Fruit fly (Drosophila melanogaster): ENCODE measurements around the gene tal-3A.
A peak's percentile ranks its signal among the peaks of the same experiment; 100 is the strongest.

Gene tal-3A

DNA sequence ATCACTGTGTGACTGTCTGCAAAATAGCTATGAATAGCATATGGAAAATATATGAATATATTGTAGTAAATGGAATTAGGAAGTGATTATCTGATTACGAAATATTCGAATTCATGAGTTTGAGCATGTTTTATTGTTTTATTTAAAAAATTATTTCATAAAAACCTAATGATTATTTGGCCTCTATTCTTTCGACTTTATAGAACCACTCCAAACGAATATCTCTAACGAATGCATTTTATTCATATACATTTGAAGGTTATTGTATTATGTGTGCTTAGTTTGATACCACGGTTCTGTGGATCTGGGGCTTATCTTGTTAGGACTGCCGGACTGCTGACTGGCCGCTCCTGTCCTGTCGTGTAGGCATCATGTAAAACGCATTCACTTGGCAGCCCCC lies 33.0 kb downstream of the tal-3A start (continued):
- TF ChIP-seq CG10669 (GFP tag; optimal IDR thresholded peaks at IDR 0.05), result peak; percentile 38
- peak; percentile 32 for TF ChIP-seq Ets21C (GFP tag; optimal IDR thresholded peaks at IDR 0.05)
- TF ChIP-seq CG8319 (GFP tag; optimal IDR thresholded peaks at IDR 0.05), result peak; percentile 4
- TF ChIP-seq Ets96B (tag; optimal IDR thresholded peaks at IDR 0.05), result peak; percentile 72
- TF ChIP-seq Eip78C (GFP tag), result peak; percentile 93
- no peak for TF ChIP-seq cyc (GFP tag; optimal IDR thresholded peaks at IDR 0.05)
- TF ChIP-seq Lpt (GFP tag; optimal IDR thresholded peaks at IDR 0.05), result no peak
- peak; percentile 60 for TF ChIP-seq topi (GFP tag; optimal IDR thresholded peaks at IDR 0.05)
- peak; percentile 4 for TF ChIP-seq Sox15 (GFP tag; optimal IDR thresholded peaks at IDR 0.05)
- TF ChIP-seq Smox (GFP tag; optimal IDR thresholded peaks at IDR 0.05), result peak; percentile 68
- peak; percentile 45 for TF ChIP-seq CG11762 (GFP tag; optimal IDR thresholded peaks at IDR 0.05; ENCODE audit: insufficient read depth)
- no peak for TF ChIP-seq CG11294 (GFP tag; IDR thresholded peaks at IDR 0.05)
- TF ChIP-seq dac (GFP tag; optimal IDR thresholded peaks at IDR 0.05), result no peak
- TF ChIP-seq dsx (GFP tag; optimal IDR thresholded peaks at IDR 0.05; ENCODE audit: poor library complexity, severe bottlenecking), result peak; percentile 31
- peak; percentile 75 for TF ChIP-seq CG10631 (GFP tag; optimal IDR thresholded peaks at IDR 0.05)
- TF ChIP-seq CG15336 (GFP tag; IDR thresholded peaks at IDR 0.05), result peak; percentile 61
- TF ChIP-seq fd85E (GFP tag; optimal IDR thresholded peaks at IDR 0.05), result no peak
- no peak for TF ChIP-seq fkh (GFP tag; optimal IDR thresholded peaks at IDR 0.05)
- peak; percentile 64 for TF ChIP-seq esn (GFP tag; optimal IDR thresholded peaks at IDR 0.05)
- peak; percentile 43 for TF ChIP-seq CG16779 (tag; optimal IDR thresholded peaks at IDR 0.05)
- TF ChIP-seq CG8632 (GFP tag; optimal IDR thresholded peaks at IDR 0.05), result peak; percentile 51
- TF ChIP-seq CG34406 (GFP tag; optimal IDR thresholded peaks at IDR 0.05), result peak; percentile 49

DNA sequence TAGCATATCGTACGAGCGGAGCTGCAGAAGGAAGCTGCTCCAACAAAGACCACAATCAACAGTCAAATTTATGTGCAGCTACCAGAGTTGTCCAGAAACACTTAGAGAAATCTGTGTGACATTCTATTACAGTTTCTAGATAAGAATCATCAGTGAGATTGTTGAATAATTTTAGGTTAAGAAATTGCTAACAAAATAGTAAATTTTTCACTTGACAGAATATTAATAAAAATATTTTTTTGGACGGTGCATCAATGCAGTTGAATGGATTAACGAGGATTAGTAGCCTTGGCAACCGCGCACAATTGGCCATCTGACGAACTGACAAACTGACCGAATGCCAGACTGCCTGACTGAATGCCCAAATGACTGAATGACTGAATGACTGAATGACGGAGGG lies 34.4 kb downstream of the tal-3A start:
- TF ChIP-seq CG16779 (tag; optimal IDR thresholded peaks at IDR 0.05) (no peak), CG31627 (GFP tag; optimal IDR thresholded peaks at IDR 0.05) (no peak), fkh (GFP tag; optimal IDR thresholded peaks at IDR 0.05) (no peak), fd59A (GFP tag; optimal IDR thresholded peaks at IDR 0.05) (no peak), CG6854 (GFP tag; optimal IDR thresholded peaks at IDR 0.05) (no peak), CG6163 (GFP tag; IDR thresholded peaks at IDR 0.05) (no peak), dac (GFP tag; optimal IDR thresholded peaks at IDR 0.05) (no peak), salr (GFP tag; optimal IDR thresholded peaks at IDR 0.05) (peak in 1 of 2 experiments; percentile 7), Gug (GFP tag; IDR thresholded peaks at IDR 0.05) (no peak), lz (GFP tag; optimal IDR thresholded peaks at IDR 0.05) (no peak), cyc (GFP tag; optimal IDR thresholded peaks at IDR 0.05) (no peak), OdsH (GFP tag; optimal IDR thresholded peaks at IDR 0.05) (no peak), CG11902 (GFP tag; optimal IDR thresholded peaks at IDR 0.05) (no peak), CG3919 (GFP tag; optimal IDR thresholded peaks at IDR 0.05) (peak; percentile 31), Eip75B (GFP tag; optimal IDR thresholded peaks at IDR 0.05) (no peak), CG9139 (GFP tag; optimal IDR thresholded peaks at IDR 0.05) (no peak), svp (GFP tag) (no peak), Sox14 (GFP tag; optimal IDR thresholded peaks at IDR 0.05) (peak; percentile 11), dsx (GFP tag; optimal IDR thresholded peaks at IDR 0.05; ENCODE audit: poor library complexity, severe bottlenecking) (no peak), Hr39 (GFP tag; optimal IDR thresholded peaks at IDR 0.05) (no peak), spab (GFP tag; optimal IDR thresholded peaks at IDR 0.05) (no peak), CG8632 (GFP tag; optimal IDR thresholded peaks at IDR 0.05) (no peak), CG6276 (GFP tag; optimal IDR thresholded peaks at IDR 0.05) (no peak), Smox (GFP tag; optimal IDR thresholded peaks at IDR 0.05) (no peak), CG3032 (tag; optimal IDR thresholded peaks at IDR 0.05) (no peak), ss (GFP tag; optimal IDR thresholded peaks at IDR 0.05) (no peak), CG34406 (GFP tag; optimal IDR thresholded peaks at IDR 0.05) (no peak), net (GFP tag; optimal IDR thresholded peaks at IDR 0.05) (no peak), Sox102F (GFP tag; optimal IDR thresholded peaks at IDR 0.05) (no peak), topi (GFP tag; optimal IDR thresholded peaks at IDR 0.05) (peak; percentile 1), CG6808 (GFP tag; optimal IDR thresholded peaks at IDR 0.05) (no peak), CG8119 (GFP tag; IDR thresholded peaks at IDR 0.05) (peak; percentile 52; the same call in 1 of the 3 replicates), Sox15 (GFP tag; optimal IDR thresholded peaks at IDR 0.05) (no peak), Ets21C (GFP tag; optimal IDR thresholded peaks at IDR 0.05) (no peak), CG11762 (GFP tag; optimal IDR thresholded peaks at IDR 0.05; ENCODE audit: insufficient read depth) (no peak), Hr4 (GFP tag; optimal IDR thresholded peaks at IDR 0.05) (peak; percentile 9), achi (GFP tag; optimal IDR thresholded peaks at IDR 0.05) (peak; percentile 20), CG10669 (GFP tag; optimal IDR thresholded peaks at IDR 0.05) (peak; percentile 18), CG8319 (GFP tag; optimal IDR thresholded peaks at IDR 0.05) (no peak), CG10631 (GFP tag; optimal IDR thresholded peaks at IDR 0.05) (peak; percentile 10), Hr38 (GFP tag; optimal IDR thresholded peaks at IDR 0.05) (no peak)
